Worm (Caenorhabditis elegans): ENCODE results near the gene cyn-17.
A peak's percentile ranks its signal among the peaks of the same experiment; 100 is the strongest.
"Not testable (repeated sequence)": the region's sequence is repeated elsewhere in the genome, so short reads cannot be mapped to it uniquely, and the experiment has no call there.

Gene cyn-17

DNA sequence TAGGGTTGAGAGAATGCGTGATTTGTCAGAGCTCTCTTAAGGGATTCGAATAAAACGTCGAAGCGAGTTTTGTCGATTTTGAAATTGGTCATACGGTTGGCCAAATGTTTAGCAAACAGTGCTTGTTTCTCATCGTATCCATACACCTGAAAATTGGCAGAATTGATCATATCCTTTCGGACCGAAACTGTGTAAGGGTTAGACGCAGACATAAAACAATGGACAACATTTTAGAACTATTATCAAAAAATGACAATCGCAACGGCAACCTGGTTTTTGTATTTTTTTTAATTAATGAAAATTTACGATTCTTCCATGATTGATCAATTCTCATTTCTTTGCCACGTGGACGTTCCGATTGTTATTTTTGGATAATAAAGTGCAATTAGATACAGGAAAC is 25.3 kb upstream of the cyn-17 start:
- TF ChIP-seq lin-39 (tag; optimal IDR thresholded peaks at IDR 0.05) (no peak), mab-5 (tag; optimal IDR thresholded peaks at IDR 0.05) (no peak), sma-9 (GFP tag; optimal IDR thresholded peaks at IDR 0.05) (no peak), sma-9 (tag; optimal IDR thresholded peaks at IDR 0.05) (no peak), skn-1 (tag; optimal IDR thresholded peaks at IDR 0.05) (no peak), gmeb-1 (tag; optimal IDR thresholded peaks at IDR 0.05) (no peak), crh-2 (tag; optimal IDR thresholded peaks at IDR 0.05) (no peak), nhr-77 (tag; optimal IDR thresholded peaks at IDR 0.05) (no peak), F13H6.1 (tag; optimal IDR thresholded peaks at IDR 0.05) (no peak), nhr-25 (tag; optimal IDR thresholded peaks at IDR 0.05) (no peak), ceh-16 (tag; optimal IDR thresholded peaks at IDR 0.05) (no peak)

DNA sequence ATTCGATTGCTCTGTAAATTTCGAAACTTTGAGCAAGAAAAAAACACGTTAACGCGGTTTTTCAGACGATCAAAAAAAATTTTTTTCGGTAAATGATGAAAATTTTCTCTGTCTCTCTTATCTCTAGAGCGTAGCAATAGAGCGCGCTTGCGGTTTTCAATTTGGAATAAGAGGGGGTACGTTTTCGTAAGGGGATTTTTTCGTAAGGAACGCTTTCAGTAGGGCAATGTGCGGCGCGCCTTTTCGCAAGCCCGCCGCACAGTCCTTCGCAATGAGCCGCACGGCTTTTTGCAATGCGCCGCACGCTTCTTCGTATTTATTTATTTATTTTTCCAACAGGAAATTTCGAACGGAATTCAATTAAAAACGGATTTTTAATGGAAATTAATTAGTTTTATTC is 22.5 kb upstream of the cyn-17 start, which contains the start of gene F44E7.4:
F44E7.4 (minus strand) TSS at position 13 of the 400 bp plus-strand sequence.
- TF ChIP-seq nhr-25 (tag; optimal IDR thresholded peaks at IDR 0.05) (peak; percentile 2), lsy-2 (tag; optimal IDR thresholded peaks at IDR 0.05) (peak in 1 of 2 experiments; percentile 59), sma-9 (GFP tag; optimal IDR thresholded peaks at IDR 0.05) (peak; percentile 11), crh-2 (tag; optimal IDR thresholded peaks at IDR 0.05) (peak; percentile 32), C34F6.9 (tag; optimal IDR thresholded peaks at IDR 0.05) (peak; percentile 59), lin-13 (GFP tag; optimal IDR thresholded peaks at IDR 0.05) (peak; percentile 50), sma-3 (GFP tag; optimal IDR thresholded peaks at IDR 0.05) (peak; percentile 19), gmeb-1 (tag; optimal IDR thresholded peaks at IDR 0.05) (peak; percentile 3), F13H6.1 (tag; optimal IDR thresholded peaks at IDR 0.05) (peak; percentile 53), nhr-129 (tag; optimal IDR thresholded peaks at IDR 0.05) (peak; percentile 52), unc-55 (GFP tag; optimal IDR thresholded peaks at IDR 0.05) (peak; percentile 64)
- TF ChIP-seq sma-9 (tag; optimal IDR thresholded peaks at IDR 0.05), result not testable (repeated sequence)

DNA sequence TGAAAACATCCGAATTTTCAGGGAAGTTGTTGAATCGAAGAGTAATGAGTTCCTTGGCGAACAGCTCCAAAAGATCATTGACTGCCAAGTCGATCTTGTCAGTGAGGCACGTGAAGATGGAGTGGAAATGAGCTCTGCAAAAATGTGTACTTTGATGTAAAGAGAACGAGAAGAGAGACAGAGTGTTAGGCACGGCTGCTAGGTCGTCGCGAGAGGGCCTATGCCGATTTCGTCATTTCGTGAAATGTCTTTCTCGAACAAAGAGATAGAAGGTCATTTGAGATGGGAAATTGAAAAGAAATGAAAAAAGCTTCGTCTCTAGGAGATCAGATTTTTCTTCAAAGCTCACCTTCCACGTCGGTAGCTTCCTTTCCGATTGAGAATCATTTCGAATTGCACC is 19.5 kb upstream of the cyn-17 start:
- TF ChIP-seq F13H6.1 (tag; optimal IDR thresholded peaks at IDR 0.05) (peak; percentile 34), ceh-82 (tag; optimal IDR thresholded peaks at IDR 0.05) (no peak), dmd-4 (tag; optimal IDR thresholded peaks at IDR 0.05) (no peak), lin-13 (GFP tag; optimal IDR thresholded peaks at IDR 0.05) (no peak), sma-3 (GFP tag; optimal IDR thresholded peaks at IDR 0.05) (no peak), snpc-4 (tag; optimal IDR thresholded peaks at IDR 0.05) (no peak), unc-62 (GFP tag; optimal IDR thresholded peaks at IDR 0.05) (no peak), egl-27 (tag; optimal IDR thresholded peaks at IDR 0.05) (no peak), ZK546.5 (tag; optimal IDR thresholded peaks at IDR 0.05) (no peak), nhr-77 (tag; optimal IDR thresholded peaks at IDR 0.05) (no peak), blmp-1 (tag; optimal IDR thresholded peaks at IDR 0.05; ENCODE audit: insufficient read depth) (no peak), nhr-11 (tag; optimal IDR thresholded peaks at IDR 0.05) (no peak), lsy-2 (tag; optimal IDR thresholded peaks at IDR 0.05) (peak in 1 of 2 experiments; percentile 43), skn-1 (tag; optimal IDR thresholded peaks at IDR 0.05) (no peak), unc-39 (tag; optimal IDR thresholded peaks at IDR 0.05) (no peak), nhr-21 (tag; optimal IDR thresholded peaks at IDR 0.05) (no peak), Y55F3AM.14 (GFP tag; optimal IDR thresholded peaks at IDR 0.05) (no peak), ceh-16 (tag; optimal IDR thresholded peaks at IDR 0.05) (no peak), R02D3.7 (tag; optimal IDR thresholded peaks at IDR 0.05) (no peak), mab-5 (tag; optimal IDR thresholded peaks at IDR 0.05) (no peak), nhr-23 (tag; optimal IDR thresholded peaks at IDR 0.05) (no peak), alr-1 (tag; optimal IDR thresholded peaks at IDR 0.05) (no peak), nhr-237 (tag; optimal IDR thresholded peaks at IDR 0.05) (no peak), lin-11 (tag; optimal IDR thresholded peaks at IDR 0.05) (no peak), zag-1 (tag; optimal IDR thresholded peaks at IDR 0.05) (no peak), elt-3 (tag; optimal IDR thresholded peaks at IDR 0.05) (no peak), crh-2 (tag; optimal IDR thresholded peaks at IDR 0.05) (no peak), ama-1 (optimal IDR thresholded peaks at IDR 0.05) (no peak), ztf-11 (tag; optimal IDR thresholded peaks at IDR 0.05) (no peak), nhr-25 (tag; optimal IDR thresholded peaks at IDR 0.05) (no peak), sma-9 (GFP tag; optimal IDR thresholded peaks at IDR 0.05) (peak; percentile 43), sma-9 (tag; optimal IDR thresholded peaks at IDR 0.05) (no peak), gmeb-1 (tag; optimal IDR thresholded peaks at IDR 0.05) (no peak), fos-1 (tag; optimal IDR thresholded peaks at IDR 0.05) (peak; percentile 44), nhr-6 (tag; optimal IDR thresholded peaks at IDR 0.05) (no peak), C34F6.9 (tag; optimal IDR thresholded peaks at IDR 0.05) (peak; percentile 44), nhr-12 (tag; optimal IDR thresholded peaks at IDR 0.05) (no peak), ztf-1 (GFP tag; conservative IDR thresholded peaks at IDR 0.05) (no peak), nhr-10 (tag; optimal IDR thresholded peaks at IDR 0.05) (no peak), mbf-1 (tag; optimal IDR thresholded peaks at IDR 0.05) (no peak), aly-2 (tag; optimal IDR thresholded peaks at IDR 0.05) (no peak), nhr-129 (tag; optimal IDR thresholded peaks at IDR 0.05) (peak; percentile 98), ztf-4 (tag; optimal IDR thresholded peaks at IDR 0.05) (no peak), peb-1 (tag; optimal IDR thresholded peaks at IDR 0.05) (no peak), elt-1 (tag; optimal IDR thresholded peaks at IDR 0.05) (no peak), lin-39 (tag; optimal IDR thresholded peaks at IDR 0.05) (no peak), unc-55 (GFP tag; optimal IDR thresholded peaks at IDR 0.05) (peak; percentile 29), mdl-1 (tag; optimal IDR thresholded peaks at IDR 0.05) (no peak)

Measured in whole organism, L2 larva.